Fruit fly (Drosophila melanogaster) whole organism, embryonic: ENCODE data around the gene CG2187.

ENCODE experiments used
- Adf1 ChIP-seq: fragments of 200-800 bp; sonication (Bioruptor generic); IDR thresholded peaks from 2 replicates; pipeline ENCODE4 v1.3.6; 2022; ENCODE audit warnings: missing biosample characterization, missing genetic modification characterization
- CG10462 ChIP-seq: fragments of 200-800 bp; sonication (Bioruptor generic); optimal IDR thresholded peaks from 2 replicates; lab custom pipeline; 2016; ENCODE audit warnings: missing biosample characterization, missing genetic modification characterization
- CG10565 ChIP-seq: fragments of 200-800 bp; sonication (Bioruptor generic); optimal IDR thresholded peaks from 3 replicates; lab custom pipeline; 2016; ENCODE audit warnings: missing biosample characterization, mild to moderate bottlenecking, missing genetic modification characterization
- CG11560 ChIP-seq: fragments of 200-800 bp; sonication (Bioruptor generic); IDR thresholded peaks from 3 replicates; pipeline ENCODE4 v1.3.6; 2022; ENCODE audit warnings: missing biosample characterization, missing genetic modification characterization
- CG12155 ChIP-seq: fragments of 200-800 bp; sonication (Bioruptor generic); optimal IDR thresholded peaks from 3 replicates; lab custom pipeline; 2016; ENCODE audit warnings: missing biosample characterization, missing genetic modification characterization
- CG14710 ChIP-seq: fragments of 200-800 bp; sonication (Bioruptor generic); optimal IDR thresholded peaks from 3 replicates; lab custom pipeline; 2019; ENCODE audit warnings: missing biosample characterization, mild to moderate bottlenecking, missing genetic modification characterization, moderate library complexity
- CG15514 ChIP-seq: fragments of 200-800 bp; sonication (Bioruptor generic); optimal IDR thresholded peaks from 3 replicates; lab custom pipeline; 2017; ENCODE audit warnings: missing biosample characterization, missing genetic modification characterization, mild to moderate bottlenecking, moderate library complexity, missing genetic modification reagents
- CG16815 ChIP-seq: fragments of 200-800 bp; sonication (Bioruptor generic); optimal IDR thresholded peaks from 3 replicates; lab custom pipeline; 2017; ENCODE audit warnings: missing biosample characterization, mild to moderate bottlenecking, missing genetic modification characterization
- CG17361 ChIP-seq: fragments of 200-800 bp; sonication (Bioruptor generic); IDR thresholded peaks from 3 replicates; pipeline ENCODE4 v1.3.6; 2022; ENCODE audit warnings: missing biosample characterization, missing genetic modification characterization
- CG18764 ChIP-seq: fragments of 200-800 bp; sonication (Bioruptor generic); optimal IDR thresholded peaks from 3 replicates; lab custom pipeline; 2016; ENCODE audit warnings: missing biosample characterization, missing genetic modification characterization
- CG2199 ChIP-seq: fragments of 200-800 bp; sonication (Bioruptor generic); IDR thresholded peaks from 3 replicates; pipeline ENCODE4 v1.3.6; 2022; ENCODE audit warnings: missing biosample characterization, missing genetic modification characterization
- CG2678 ChIP-seq: fragments of 200-800 bp; sonication (Bioruptor generic); optimal IDR thresholded peaks from 3 replicates; lab custom pipeline; 2019; ENCODE audit warnings: missing biosample characterization, mild to moderate bottlenecking, missing genetic modification characterization, moderate library complexity
- CG2712 ChIP-seq: fragments of 200-800 bp; optimal IDR thresholded peaks from 3 replicates; lab custom pipeline; 2019; ENCODE audit warnings: missing biosample characterization, mild to moderate bottlenecking, missing genetic modification characterization, moderate library complexity
- CG2889 ChIP-seq: fragments of 200-800 bp; sonication (Bioruptor generic); IDR thresholded peaks from 3 replicates; pipeline ENCODE4 v1.3.6; 2022; ENCODE audit warnings: missing biosample characterization, missing genetic modification characterization
- CG4282 ChIP-seq: fragments of 200-800 bp; sonication (Bioruptor generic); optimal IDR thresholded peaks from 2 replicates; lab custom pipeline; 2016; ENCODE audit warnings: missing biosample characterization, missing genetic modification characterization
- CG6689 ChIP-seq: fragments of 200-800 bp; sonication (Bioruptor generic); IDR thresholded peaks from 2 replicates; pipeline ENCODE4 v1.3.6; 2022; ENCODE audit warnings: missing biosample characterization, missing genetic modification characterization
- CG7271 ChIP-seq: fragments of 200-800 bp; sonication (Bioruptor generic); optimal IDR thresholded peaks from 2 replicates; lab custom pipeline; 2018; ENCODE audit warnings: missing biosample characterization, mild to moderate bottlenecking, missing genetic modification characterization, moderate library complexity
- CG7372 ChIP-seq: fragments of 200-800 bp; sonication (Bioruptor generic); IDR thresholded peaks from 2 replicates; pipeline ENCODE4 v1.3.6; 2022; ENCODE audit warnings: missing biosample characterization, missing genetic modification characterization
- CG9215 ChIP-seq: fragments of 200-800 bp; sonication (Bioruptor generic); IDR thresholded peaks from 2 replicates; pipeline ENCODE4 v1.3.6; 2022; ENCODE audit warnings: missing biosample characterization, missing genetic modification characterization
- D19A ChIP-seq: fragments of 200-800 bp; optimal IDR thresholded peaks from 3 replicates; lab custom pipeline; 2019; ENCODE audit warnings: missing biosample characterization, mild to moderate bottlenecking, missing genetic modification characterization, moderate library complexity
- Drgx ChIP-seq: fragments of 200-800 bp; sonication (Bioruptor generic); IDR thresholded peaks from 2 replicates; pipeline ENCODE4 v1.3.6; 2022; ENCODE audit warnings: missing biosample characterization, missing genetic modification characterization
- H15 ChIP-seq: fragments of 200-800 bp; sonication (Bioruptor generic); IDR thresholded peaks from 3 replicates; pipeline ENCODE4 v1.3.6; 2022; ENCODE audit warnings: missing biosample characterization, missing genetic modification characterization
- H2.0 ChIP-seq: fragments of 200-800 bp; sonication (Bioruptor generic); IDR thresholded peaks from 2 replicates; pipeline ENCODE4 v1.3.6; 2022; ENCODE audit warnings: missing biosample characterization, missing genetic modification characterization
- Hand ChIP-seq: fragments of 200-800 bp; sonication (Bioruptor generic); optimal IDR thresholded peaks from 2 replicates; lab custom pipeline; 2017; ENCODE audit warnings: mild to moderate bottlenecking, missing biosample characterization, missing genetic modification reagents, missing genetic modification characterization
- Mrtf ChIP-seq: fragments of 200-800 bp; sonication (Bioruptor generic); IDR thresholded peaks from 3 replicates; pipeline ENCODE4 v1.3.6; 2022; ENCODE audit warnings: missing biosample characterization, missing genetic modification characterization
- Nf-YB ChIP-seq: fragments of 200-800 bp; sonication (Bioruptor generic); optimal IDR thresholded peaks from 3 replicates; lab custom pipeline; 2019; ENCODE audit warnings: missing biosample characterization, mild to moderate bottlenecking, missing genetic modification characterization, moderate library complexity
- TFAM ChIP-seq: fragments of 200-800 bp; sonication (Bioruptor generic); optimal IDR thresholded peaks from 2 replicates; lab custom pipeline; 2017; ENCODE audit warnings: missing biosample characterization, missing genetic modification characterization, inconsistent platforms
- Taf1 ChIP-seq: fragments of 200-800 bp; sonication (Bioruptor generic); IDR thresholded peaks from 2 replicates; pipeline ENCODE4 v1.3.6; 2022; ENCODE audit warnings: missing biosample characterization, missing genetic modification characterization
- aop ChIP-seq: fragments of 200-800 bp; sonication (Bioruptor generic); IDR thresholded peaks from 2 replicates; pipeline ENCODE4 v1.3.6; 2022; ENCODE audit warnings: missing biosample characterization, missing genetic modification characterization
- ase ChIP-seq: fragments of 200-800 bp; sonication (Bioruptor generic); IDR thresholded peaks from 3 replicates; pipeline ENCODE4 v1.3.6; 2022; ENCODE audit warnings: missing biosample characterization, missing genetic modification characterization
- az2 ChIP-seq: fragments of 200-800 bp; sonication (Bioruptor generic); optimal IDR thresholded peaks from 3 replicates; lab custom pipeline; 2016; ENCODE audit warnings: missing biosample characterization, missing genetic modification characterization
- br ChIP-seq: fragments of >200 bp; optimal IDR thresholded peaks from 2 replicates; lab custom pipeline; 2017
- cad ChIP-seq: fragments of >200 bp; optimal IDR thresholded peaks from 2 replicates; lab custom pipeline; 2017; ENCODE audit warnings: missing biosample characterization, missing genetic modification characterization
- chm ChIP-seq: fragments of 200-800 bp; sonication (Bioruptor generic); IDR thresholded peaks from 2 replicates; pipeline ENCODE4 v1.3.6; 2022; ENCODE audit warnings: missing biosample characterization, missing genetic modification characterization
- ci ChIP-seq: fragments of 200-800 bp; sonication (Bioruptor generic); IDR thresholded peaks from 3 replicates; pipeline ENCODE4 v1.3.6; 2022; ENCODE audit warnings: missing biosample characterization, missing genetic modification characterization
- cwo ChIP-seq: fragments of 200-800 bp; sonication (Bioruptor generic); optimal IDR thresholded peaks from 3 replicates; lab custom pipeline; 2017; ENCODE audit warnings: missing biosample characterization, missing genetic modification characterization, mild to moderate bottlenecking, moderate library complexity, missing genetic modification reagents
- dimm ChIP-seq: fragments of 200-800 bp; sonication (Bioruptor generic); IDR thresholded peaks from 2 replicates; pipeline ENCODE4 v1.3.6; 2022; ENCODE audit warnings: missing biosample characterization, missing genetic modification characterization
- disco-r ChIP-seq: fragments of 200-800 bp; sonication (Bioruptor generic); optimal IDR thresholded peaks from 2 replicates; lab custom pipeline; 2016; ENCODE audit warnings: missing biosample characterization, missing genetic modification characterization
- emc ChIP-seq: fragments of 200-800 bp; sonication (Bioruptor generic); optimal IDR thresholded peaks from 2 replicates; lab custom pipeline; 2016; ENCODE audit warnings: missing biosample characterization, missing genetic modification characterization
- fru ChIP-seq: fragments of >200 bp; optimal IDR thresholded peaks from 2 replicates; lab custom pipeline; 2017
- h ChIP-seq: fragments of >200 bp; optimal IDR thresholded peaks from 2 replicates; lab custom pipeline; 2017
- jigr1 ChIP-seq: fragments of 200-800 bp; sonication (Bioruptor generic); IDR thresholded peaks from 3 replicates; pipeline ENCODE4 v1.3.6; 2022; ENCODE audit warnings: missing biosample characterization, missing genetic modification characterization
- lab ChIP-seq: fragments of 200-800 bp; sonication (Bioruptor generic); optimal IDR thresholded peaks from 3 replicates; lab custom pipeline; 2017; ENCODE audit warnings: missing biosample characterization, missing genetic modification characterization, mild to moderate bottlenecking, moderate library complexity, missing genetic modification reagents
- lola ChIP-seq, 3 experiments: fragments of >200 bp in 2 of 3; fragments of 200-800 bp in 1 of 3; sonication (Bioruptor generic) in 1 of 3; optimal IDR thresholded peaks; 2 replicates each; lab custom pipeline; 2017 to 2019; ENCODE audit warnings: missing biosample characterization in 3 of 3, missing genetic modification characterization in 3 of 3, mild to moderate bottlenecking in 1 of 3, moderate library complexity in 1 of 3
- nau ChIP-seq: fragments of 200-800 bp; sonication (Bioruptor generic); optimal IDR thresholded peaks from 3 replicates; lab custom pipeline; 2017; ENCODE audit warnings: missing biosample characterization, mild to moderate bottlenecking, missing genetic modification characterization, missing genetic modification reagents
- onecut ChIP-seq: fragments of 200-800 bp; sonication (Bioruptor generic); IDR thresholded peaks from 2 replicates; pipeline ENCODE4 v1.3.6; 2022; ENCODE audit warnings: missing biosample characterization, missing genetic modification characterization
- peb ChIP-seq: fragments of 200-800 bp; sonication (Bioruptor generic); IDR thresholded peaks from 2 replicates; pipeline ENCODE4 v1.3.6; 2022; ENCODE audit warnings: missing biosample characterization, missing genetic modification characterization
- ro ChIP-seq: fragments of 200-800 bp; sonication (Bioruptor generic); IDR thresholded peaks from 2 replicates; pipeline ENCODE4 v1.3.6; 2022; ENCODE audit warnings: missing biosample characterization, missing genetic modification characterization
- sim ChIP-seq: fragments of 200-800 bp; sonication (Bioruptor generic); IDR thresholded peaks from 2 replicates; pipeline ENCODE4 v1.3.6; 2022; ENCODE audit warnings: missing biosample characterization, missing genetic modification characterization
- slbo ChIP-seq: fragments of 200-800 bp; sonication (Bioruptor generic); IDR thresholded peaks from 2 replicates; pipeline ENCODE4 v1.3.6; 2022; ENCODE audit warnings: missing biosample characterization, missing genetic modification characterization
- tin ChIP-seq: fragments of 200-800 bp; sonication (Bioruptor generic); optimal IDR thresholded peaks from 3 replicates; lab custom pipeline; 2016; ENCODE audit warnings: missing biosample characterization, missing genetic modification characterization
- unc-4 ChIP-seq: fragments of 200-800 bp; sonication (Bioruptor generic); IDR thresholded peaks from 2 replicates; pipeline ENCODE4 v1.3.6; 2022; ENCODE audit warnings: missing biosample characterization, missing genetic modification characterization; ENCODE audit not compliant: partially characterized antibody

Gene CG2187

dm6 chr3R:31706895-31707238, 51.6 kb downstream of the CG2187 start (continued):
- TF ChIP-seq nau (GFP tag; lab: Kevin White, UChicago): no peak
- no peak for TF ChIP-seq chm
- no peak for TF ChIP-seq h (lab: Kevin White, UChicago)
- no peak for TF ChIP-seq cwo
- no peak for TF ChIP-seq onecut (GFP tag; lab: Robert Waterston, UW)
- TF ChIP-seq sim (GFP tag; lab: Robert Waterston, UW): no peak
- TF ChIP-seq H15 (GFP tag; lab: Robert Waterston, UW): no peak
- TF ChIP-seq lola (GFP tag; optimal IDR thresholded peaks at IDR 0.05; lab: Kevin White, UChicago): peak in 1 of 3 experiments; percentile 29
- no peak for TF ChIP-seq Hand (GFP tag; lab: Kevin White, UChicago)
- TF ChIP-seq disco-r: no peak
- TF ChIP-seq peb (GFP tag; lab: Robert Waterston, UW): no peak
- TF ChIP-seq CG4282: no peak
- TF ChIP-seq H2.0 (GFP tag; lab: Robert Waterston, UW): no peak
- TF ChIP-seq Nf-YB (GFP tag; lab: Kevin White, UChicago): no peak
- no peak for TF ChIP-seq CG10565 (GFP tag; lab: Kevin White, UChicago)
- no peak for TF ChIP-seq dimm
- no peak for TF ChIP-seq unc-4 (GFP tag; lab: Robert Waterston, UW)
- TF ChIP-seq br (lab: Kevin White, UChicago): no peak
- no peak for TF ChIP-seq lab (GFP tag; lab: Kevin White, UChicago)
- no peak for TF ChIP-seq CG12155 (GFP tag; lab: Kevin White, UChicago)
- no peak for TF ChIP-seq CG10462 (GFP tag; lab: Kevin White, UChicago)

DNA sequence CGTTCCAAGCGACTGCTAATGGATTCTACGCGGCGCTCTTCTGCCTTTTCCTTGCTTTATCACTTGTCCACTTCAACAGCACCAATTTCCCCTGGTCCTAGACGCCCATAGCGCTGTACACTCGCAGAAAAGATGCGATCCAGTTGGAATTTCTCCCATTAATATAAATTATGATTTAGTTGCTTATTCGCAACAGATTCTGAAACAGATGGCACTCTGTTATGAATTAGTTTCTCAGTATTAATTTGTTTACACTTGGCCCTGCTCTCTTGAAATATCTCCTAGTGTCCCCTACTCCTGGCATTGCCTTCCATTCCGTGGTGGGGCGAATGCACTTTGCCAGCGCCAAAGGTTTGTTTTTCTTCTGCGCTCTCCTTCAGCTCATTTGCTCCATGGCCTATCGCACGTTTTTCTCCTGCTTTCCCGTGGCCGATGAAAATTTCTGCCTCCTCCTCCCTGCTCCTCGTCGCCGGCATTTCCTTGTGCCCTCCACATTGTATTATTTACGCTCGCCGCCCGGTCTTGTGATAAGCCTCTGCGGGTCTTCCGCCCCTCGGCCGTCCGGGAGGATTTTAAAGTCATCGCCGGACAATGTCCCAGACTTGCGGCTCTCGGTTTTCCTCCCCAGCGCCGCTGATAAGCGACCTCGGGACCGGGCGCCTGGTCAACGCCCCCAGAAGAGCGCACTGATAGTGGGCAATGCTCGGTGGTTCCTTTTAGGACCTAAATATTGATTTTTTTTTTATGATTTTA, 52.1 kb downstream of the CG2187 start:
- TF ChIP-seq ase (GFP tag; lab: Robert Waterston, UW) (no peak), ro (GFP tag; lab: Robert Waterston, UW) (no peak), unc-4 (GFP tag; lab: Robert Waterston, UW) (no peak), jigr1 (GFP tag; lab: Robert Waterston, UW) (no peak), aop (GFP tag; lab: Robert Waterston, UW) (no peak), Taf1 (GFP tag; lab: Robert Waterston, UW) (no peak), fru (lab: Kevin White, UChicago) (no peak), CG11560 (tag; lab: Robert Waterston, UW) (no peak), CG2712 (peak; percentile 78), Adf1 (GFP tag; lab: Robert Waterston, UW) (no peak), cad (GFP tag; lab: Kevin White, UChicago) (no peak), tin (GFP tag; lab: Kevin White, UChicago) (peak; percentile 54), Mrtf (no peak), CG16815 (GFP tag; lab: Kevin White, UChicago) (peak; percentile 48), CG7372 (GFP tag; lab: Robert Waterston, UW) (no peak), CG18764 (no peak), CG7271 (tag; lab: Kevin White, UChicago) (no peak), ci (GFP tag; lab: Robert Waterston, UW) (no peak), CG2199 (GFP tag; lab: Robert Waterston, UW) (no peak), emc (no peak), CG6689 (GFP tag; lab: Robert Waterston, UW) (peak; percentile 63), az2 (GFP tag; lab: Kevin White, UChicago) (no peak), CG2889 (GFP tag; lab: Robert Waterston, UW) (no peak), TFAM (GFP tag; lab: Kevin White, UChicago) (no peak), CG15514 (GFP tag; lab: Kevin White, UChicago) (no peak), slbo (no peak), Drgx (GFP tag; lab: Robert Waterston, UW) (peak; percentile 68), cwo (no peak), D19A (tag; lab: Kevin White, UChicago) (no peak), CG9215 (GFP tag; lab: Robert Waterston, UW) (0 out of 2 replicates have a peak, but pooled peaks have one; percentile 18), CG17361 (GFP tag; lab: Robert Waterston, UW) (peak; percentile 41; the same call in 1 of the 3 replicates), CG2678 (no peak), H2.0 (GFP tag; lab: Robert Waterston, UW) (no peak), CG14710 (peak; percentile 49)
